Fruit fly (Drosophila melanogaster) whole organism, embryonic: ENCODE data around the gene HIPP1.

Experiments used
- Ada2b ChIP-seq: fragments of 200-800 bp; sonication (Bioruptor generic); IDR thresholded peaks from 2 replicates; pipeline ENCODE4 v1.3.6; 2022; ENCODE audit warnings: missing biosample characterization, missing genetic modification characterization
- Asciz ChIP-seq: fragments of 200-800 bp; sonication (Bioruptor generic); optimal IDR thresholded peaks from 2 replicates; lab custom pipeline; 2017; ENCODE audit warnings: missing biosample characterization, mild to moderate bottlenecking, missing genetic modification characterization, missing genetic modification reagents
- CG11093 ChIP-seq: fragments of 200-800 bp; sonication (Bioruptor generic); IDR thresholded peaks from 3 replicates; pipeline ENCODE4 v1.3.6; 2022; ENCODE audit warnings: missing biosample characterization, missing genetic modification characterization
- CG11456 ChIP-seq: fragments of 200-800 bp; sonication (Bioruptor generic); IDR thresholded peaks from 3 replicates; pipeline ENCODE4 v1.3.6; 2022; ENCODE audit warnings: missing biosample characterization, missing genetic modification characterization
- CG15514 ChIP-seq: fragments of 200-800 bp; sonication (Bioruptor generic); optimal IDR thresholded peaks from 3 replicates; lab custom pipeline; 2017; ENCODE audit warnings: missing biosample characterization, missing genetic modification characterization, mild to moderate bottlenecking, moderate library complexity, missing genetic modification reagents
- CG1603 ChIP-seq: fragments of 200-800 bp; sonication (Bioruptor generic); optimal IDR thresholded peaks from 2 replicates; lab custom pipeline; 2019; ENCODE audit warnings: missing biosample characterization, mild to moderate bottlenecking, missing genetic modification characterization, moderate library complexity
- CG16779 ChIP-seq: fragments of 200-800 bp; sonication (Bioruptor generic); IDR thresholded peaks from 2 replicates; pipeline ENCODE4 v1.3.6; 2022; ENCODE audit warnings: missing biosample characterization, missing genetic modification characterization
- CG18262 ChIP-seq: fragments of 200-800 bp; optimal IDR thresholded peaks from 3 replicates; lab custom pipeline; 2019; ENCODE audit warnings: missing biosample characterization, mild to moderate bottlenecking, missing genetic modification characterization, moderate library complexity
- CG18599 ChIP-seq: fragments of 200-800 bp; sonication (Bioruptor generic); optimal IDR thresholded peaks from 3 replicates; lab custom pipeline; 2017; ENCODE audit warnings: missing biosample characterization, missing genetic modification characterization, mild to moderate bottlenecking, moderate library complexity, missing genetic modification reagents
- CG32532 ChIP-seq: fragments of 200-800 bp; sonication (Bioruptor generic); IDR thresholded peaks from 2 replicates; pipeline ENCODE4 v1.3.6; 2022; ENCODE audit warnings: missing biosample characterization, missing genetic modification characterization
- CG3838 ChIP-seq: fragments of 200-800 bp; sonication (Bioruptor generic); optimal IDR thresholded peaks from 3 replicates; lab custom pipeline; 2016; ENCODE audit warnings: missing biosample characterization, missing genetic modification characterization
- CG42726 ChIP-seq: fragments of 200-800 bp; sonication (Bioruptor generic); IDR thresholded peaks from 2 replicates; pipeline ENCODE4 v1.3.6; 2022; ENCODE audit warnings: missing biosample characterization, missing genetic modification characterization; ENCODE audit not compliant: partially characterized antibody
- CG6689 ChIP-seq: fragments of 200-800 bp; sonication (Bioruptor generic); IDR thresholded peaks from 2 replicates; pipeline ENCODE4 v1.3.6; 2022; ENCODE audit warnings: missing biosample characterization, missing genetic modification characterization
- CG6791 ChIP-seq: fragments of 200-800 bp; sonication (Bioruptor generic); IDR thresholded peaks from 3 replicates; pipeline ENCODE4 v1.3.6; 2022; ENCODE audit warnings: missing biosample characterization, missing genetic modification characterization; ENCODE audit not compliant: partially characterized antibody
- CG9437 ChIP-seq: fragments of 200-800 bp; sonication (Bioruptor generic); optimal IDR thresholded peaks from 2 replicates; lab custom pipeline; 2018; ENCODE audit warnings: missing biosample characterization, mild to moderate bottlenecking, missing genetic modification characterization
- Ets65A ChIP-seq: fragments of 200-800 bp; sonication (Bioruptor generic); peaks from one replicate; lab custom pipeline; 2016; ENCODE audit warnings: missing biosample characterization, missing genetic modification characterization
- Fer3 ChIP-seq: fragments of 200-800 bp; sonication (Bioruptor generic); optimal IDR thresholded peaks from 2 replicates; lab custom pipeline; 2018; ENCODE audit warnings: missing biosample characterization, mild to moderate bottlenecking, missing genetic modification characterization, moderate library complexity
- GATAe ChIP-seq: fragments of 200-800 bp; sonication (Bioruptor generic); conservative IDR thresholded peaks from 2 replicates; pipeline ENCODE4 v1.3.6; 2022; ENCODE audit warnings: missing biosample characterization, missing genetic modification characterization
- Hmr ChIP-seq: fragments of 200-800 bp; sonication (Bioruptor generic); optimal IDR thresholded peaks from 3 replicates; lab custom pipeline; 2017; ENCODE audit warnings: mild to moderate bottlenecking, missing biosample characterization, missing genetic modification reagents, missing genetic modification characterization
- Hr51 ChIP-seq, 2 experiments: fragments of 200-800 bp; sonication (Bioruptor generic); optimal IDR thresholded peaks; 2 replicates in 1 of 2; 3 replicates in 1 of 2; lab custom pipeline; 2016 to 2018; ENCODE audit warnings: missing biosample characterization in 2 of 2, missing genetic modification characterization in 2 of 2, mild to moderate bottlenecking in 1 of 2, moderate library complexity in 1 of 2
- Hsf ChIP-seq: fragments of 200-800 bp; sonication (Bioruptor generic); optimal IDR thresholded peaks from 3 replicates; lab custom pipeline; 2016; ENCODE audit warnings: missing biosample characterization, missing genetic modification characterization
- MESR4 ChIP-seq: fragments of 200-800 bp; sonication (Bioruptor generic); optimal IDR thresholded peaks from 2 replicates; lab custom pipeline; 2018; ENCODE audit warnings: missing biosample characterization, mild to moderate bottlenecking, missing genetic modification characterization, moderate library complexity
- Meics ChIP-seq: fragments of 200-800 bp; sonication (Bioruptor generic); optimal IDR thresholded peaks from 2 replicates; lab custom pipeline; 2017; ENCODE audit warnings: missing biosample characterization, mild to moderate bottlenecking, missing genetic modification characterization
- NFAT ChIP-seq: fragments of 200-800 bp; sonication (Bioruptor generic); IDR thresholded peaks from 2 replicates; pipeline ENCODE4 v1.3.6; 2022; ENCODE audit warnings: missing biosample characterization, missing genetic modification characterization
- NfI ChIP-seq: fragments of 200-800 bp; sonication (Bioruptor generic); optimal IDR thresholded peaks from 3 replicates; lab custom pipeline; 2018; ENCODE audit warnings: missing biosample characterization, mild to moderate bottlenecking, missing genetic modification characterization, moderate library complexity
- Ptx1 ChIP-seq: fragments of 200-800 bp; sonication (Bioruptor generic); IDR thresholded peaks from 2 replicates; pipeline ENCODE4 v1.3.6; 2022; ENCODE audit warnings: missing biosample characterization, missing genetic modification characterization
- Sox102F ChIP-seq: fragments of 200-800 bp; sonication (Bioruptor generic); optimal IDR thresholded peaks from 2 replicates; lab custom pipeline; 2018; ENCODE audit warnings: missing biosample characterization, mild to moderate bottlenecking, missing genetic modification characterization, moderate library complexity
- Xbp1 ChIP-seq: fragments of 200-800 bp; sonication (Bioruptor generic); optimal IDR thresholded peaks from 3 replicates; lab custom pipeline; 2016; ENCODE audit warnings: missing biosample characterization, mild to moderate bottlenecking, missing genetic modification characterization
- aop ChIP-seq: fragments of 200-800 bp; sonication (Bioruptor generic); IDR thresholded peaks from 2 replicates; pipeline ENCODE4 v1.3.6; 2022; ENCODE audit warnings: missing biosample characterization, missing genetic modification characterization
- chif ChIP-seq, 2 experiments: fragments of 200-800 bp; sonication (Bioruptor generic); optimal IDR thresholded peaks; 3 replicates each; lab custom pipeline; 2016; ENCODE audit warnings: missing biosample characterization in 2 of 2, missing genetic modification characterization in 2 of 2
- cwo ChIP-seq: fragments of 200-800 bp; sonication (Bioruptor generic); optimal IDR thresholded peaks from 3 replicates; lab custom pipeline; 2017; ENCODE audit warnings: missing biosample characterization, missing genetic modification characterization, mild to moderate bottlenecking, moderate library complexity, missing genetic modification reagents
- disco-r ChIP-seq: fragments of 200-800 bp; sonication (Bioruptor generic); optimal IDR thresholded peaks from 2 replicates; lab custom pipeline; 2016; ENCODE audit warnings: missing biosample characterization, missing genetic modification characterization
- dysf ChIP-seq: fragments of 200-800 bp; sonication (Bioruptor generic); IDR thresholded peaks from 3 replicates; pipeline ENCODE4 v1.3.6; 2022; ENCODE audit warnings: missing biosample characterization, missing genetic modification characterization
- eve ChIP-seq, 2 experiments: fragments of >200 bp; optimal IDR thresholded peaks; 2 replicates each; lab custom pipeline; 2017; ENCODE audit warnings: missing biosample characterization in 2 of 2, missing genetic modification characterization in 2 of 2
- fd64A ChIP-seq: fragments of 200-800 bp; sonication (Bioruptor generic); optimal IDR thresholded peaks from 3 replicates; lab custom pipeline; 2018; ENCODE audit warnings: missing biosample characterization, mild to moderate bottlenecking, missing genetic modification characterization
- lab ChIP-seq: fragments of 200-800 bp; sonication (Bioruptor generic); optimal IDR thresholded peaks from 3 replicates; lab custom pipeline; 2017; ENCODE audit warnings: missing biosample characterization, missing genetic modification characterization, mild to moderate bottlenecking, moderate library complexity, missing genetic modification reagents
- lbe ChIP-seq: fragments of 200-800 bp; sonication (Bioruptor generic); optimal IDR thresholded peaks from 2 replicates; lab custom pipeline; 2016; ENCODE audit warnings: missing biosample characterization, mild to moderate bottlenecking, missing genetic modification characterization
- nau ChIP-seq: fragments of 200-800 bp; sonication (Bioruptor generic); optimal IDR thresholded peaks from 3 replicates; lab custom pipeline; 2017; ENCODE audit warnings: missing biosample characterization, mild to moderate bottlenecking, missing genetic modification characterization, missing genetic modification reagents
- ranshi ChIP-seq: fragments of 200-800 bp; sonication (Bioruptor generic); IDR thresholded peaks from 2 replicates; pipeline ENCODE4 v1.3.6; 2022; ENCODE audit warnings: missing biosample characterization, missing genetic modification characterization
- row ChIP-seq: fragments of 200-800 bp; sonication (Bioruptor generic); IDR thresholded peaks from 3 replicates; pipeline ENCODE4 v1.3.6; 2022; ENCODE audit warnings: missing biosample characterization, missing genetic modification characterization
- sens ChIP-seq: fragments of 200-800 bp; sonication (Bioruptor generic); peaks from one replicate; lab custom pipeline; 2016; ENCODE audit warnings: missing biosample characterization, missing genetic modification characterization

Gene HIPP1

DNA sequence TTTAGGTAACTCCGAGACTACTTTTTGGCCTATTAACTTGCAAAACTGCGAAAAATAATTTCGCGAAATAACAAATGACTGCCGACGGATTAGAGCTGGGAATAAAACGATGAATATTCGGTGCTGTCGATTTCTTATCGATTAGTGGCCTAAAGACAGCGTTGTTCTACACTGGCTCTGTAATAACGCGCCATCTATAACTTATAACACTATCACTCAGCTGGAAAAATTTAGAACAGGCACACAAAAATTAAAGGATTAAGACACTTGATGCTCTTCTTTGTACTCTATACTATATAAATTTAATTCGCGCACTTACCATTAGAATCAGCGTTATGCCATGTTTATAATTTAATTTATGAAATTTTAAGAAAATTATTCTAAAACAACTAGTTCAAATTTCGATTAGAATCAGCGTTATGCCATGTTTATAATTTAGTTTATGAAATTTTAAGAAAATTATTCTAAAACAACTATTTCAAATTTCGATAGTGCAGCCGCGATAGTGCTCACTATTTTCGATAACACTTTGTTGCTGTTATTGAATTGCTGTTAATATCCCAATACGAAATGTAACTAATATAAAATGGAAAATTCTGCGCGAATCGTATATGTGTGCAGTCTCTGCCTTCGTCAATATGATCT, 32.1 kb downstream of the HIPP1 start, which contains the start of the genes CSN3 and CG11456 (continued):
- peak in 1 of 2 experiments; percentile 19 for TF ChIP-seq Hr51 (GFP tag; optimal IDR thresholded peaks at IDR 0.05; lab: Kevin White, UChicago)
- peak; percentile 57; the same call in 1 of the 2 replicates for TF ChIP-seq NFAT
- TF ChIP-seq CG11093 (GFP tag; lab: Robert Waterston, UW): no peak
- TF ChIP-seq CG16779: no peak
- TF ChIP-seq eve (GFP tag; optimal IDR thresholded peaks at IDR 0.05; lab: Kevin White, UChicago): no peak
- no peak for TF ChIP-seq aop (GFP tag; lab: Robert Waterston, UW)
- TF ChIP-seq nau (GFP tag; lab: Kevin White, UChicago): peak; percentile 30
- TF ChIP-seq ranshi (GFP tag; lab: Robert Waterston, UW): peak; percentile 45; the same call in 1 of the 2 replicates
- no peak for TF ChIP-seq lbe (GFP tag; lab: Kevin White, UChicago)
- peak; percentile 90 for TF ChIP-seq CG6791 (GFP tag; lab: Robert Waterston, UW)
- peak; percentile 67 for TF ChIP-seq Xbp1 (GFP tag; lab: Kevin White, UChicago)
- no peak for TF ChIP-seq disco-r (GFP tag; lab: Kevin White, UChicago)
- no peak for TF ChIP-seq Sox102F
- peak; percentile 65 for TF ChIP-seq CG1603 (tag; lab: Kevin White, UChicago)

DNA sequence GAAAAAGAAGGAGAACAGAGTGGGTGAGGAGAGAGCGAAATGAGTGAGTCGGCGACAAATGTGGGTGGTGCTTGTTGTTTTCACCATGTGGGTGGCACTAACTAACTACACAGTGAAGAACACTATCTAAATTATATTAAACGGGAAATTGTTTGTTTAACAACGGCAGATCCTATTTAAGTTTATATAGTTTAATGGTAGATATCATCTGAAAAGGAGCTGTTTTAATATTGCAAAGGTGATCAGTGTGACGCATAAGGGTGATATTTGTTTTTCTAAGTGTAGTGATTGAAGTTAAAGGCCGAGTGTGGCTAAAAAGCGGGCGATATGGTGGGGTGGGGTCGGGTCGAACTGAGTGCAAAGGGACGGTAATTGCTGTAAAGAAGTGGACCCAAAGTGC, 39.1 kb downstream of the HIPP1 start:
- TF ChIP-seq CG6689: 0 out of 2 replicates have a peak, but pooled peaks have one; percentile 28
- TF ChIP-seq CG15514 (GFP tag; lab: Kevin White, UChicago): peak; percentile 17
- TF ChIP-seq Fer3 (tag; lab: Kevin White, UChicago): no peak
- no peak for TF ChIP-seq disco-r (GFP tag; lab: Kevin White, UChicago)
- TF ChIP-seq lab (GFP tag; lab: Kevin White, UChicago): peak; percentile 62
- peak; percentile 13 for TF ChIP-seq NfI (GFP tag; lab: Kevin White, UChicago)
- TF ChIP-seq CG3838 (GFP tag; lab: Kevin White, UChicago): no peak
- TF ChIP-seq Ptx1 (GFP tag; lab: Robert Waterston, UW): 0 out of 2 replicates have a peak, but pooled peaks have one; percentile 39
- no peak for TF ChIP-seq chif (GFP tag; optimal IDR thresholded peaks at IDR 0.05; lab: Kevin White, UChicago)
- no peak for TF ChIP-seq CG18262 (tag; lab: Kevin White, UChicago)
- 0 out of 3 replicates have a peak, but pooled peaks have one; percentile 26 for TF ChIP-seq row (GFP tag; lab: Robert Waterston, UW)
- TF ChIP-seq sens (GFP tag; lab: Kevin White, UChicago): peak; percentile 44
- TF ChIP-seq Asciz (GFP tag; lab: Kevin White, UChicago): no peak
- TF ChIP-seq GATAe (GFP tag; lab: Robert Waterston, UW): 0 out of 2 replicates have a peak, but pooled peaks have one; percentile 12
- peak; percentile 79 for TF ChIP-seq Ets65A (GFP tag; lab: Kevin White, UChicago)
- peak; percentile 0 for TF ChIP-seq Meics
- no peak for TF ChIP-seq CG42726 (GFP tag; lab: Robert Waterston, UW)
- 0 out of 2 replicates have a peak, but pooled peaks have one; percentile 33 for TF ChIP-seq CG32532 (GFP tag; lab: Robert Waterston, UW)
- peak; percentile 48; the same call in 1 of the 3 replicates for TF ChIP-seq dysf (GFP tag; lab: Robert Waterston, UW)
- TF ChIP-seq Hsf (GFP tag; lab: Kevin White, UChicago): no peak
- no peak for TF ChIP-seq MESR4 (GFP tag; lab: Kevin White, UChicago)
- TF ChIP-seq Hmr (GFP tag; lab: Kevin White, UChicago): peak; percentile 24
- peak; percentile 28 for TF ChIP-seq cwo
- no peak for TF ChIP-seq CG9437 (GFP tag; lab: Kevin White, UChicago)
- peak; percentile 70 for TF ChIP-seq CG18599 (GFP tag; lab: Kevin White, UChicago)
- TF ChIP-seq fd64A (GFP tag; lab: Kevin White, UChicago): no peak
- peak; percentile 32; the same call in 1 of the 2 replicates for TF ChIP-seq Ada2b
- peak; percentile 61; the same call in 1 of the 3 replicates for TF ChIP-seq CG11456 (GFP tag; lab: Robert Waterston, UW)
